Fruit fly (Drosophila melanogaster) whole organism, embryonic: Measurements from ENCODE around the gene ps.

ENCODE experiments used
- Adf1 ChIP-seq: fragments of 200-800 bp; sonication (Bioruptor generic); IDR thresholded peaks from 2 replicates; pipeline ENCODE4 v1.3.6; 2022; ENCODE audit warnings: missing biosample characterization, missing genetic modification characterization
- CG10147 ChIP-seq: fragments of 200-800 bp; sonication (Bioruptor generic); optimal IDR thresholded peaks from 2 replicates; lab custom pipeline; 2019; ENCODE audit warnings: missing biosample characterization, mild to moderate bottlenecking, missing genetic modification characterization, moderate library complexity
- CG10462 ChIP-seq: fragments of 200-800 bp; sonication (Bioruptor generic); optimal IDR thresholded peaks from 2 replicates; lab custom pipeline; 2016; ENCODE audit warnings: missing biosample characterization, missing genetic modification characterization
- CG10565 ChIP-seq: fragments of 200-800 bp; sonication (Bioruptor generic); optimal IDR thresholded peaks from 3 replicates; lab custom pipeline; 2016; ENCODE audit warnings: missing biosample characterization, mild to moderate bottlenecking, missing genetic modification characterization
- CG11093 ChIP-seq: fragments of 200-800 bp; sonication (Bioruptor generic); IDR thresholded peaks from 3 replicates; pipeline ENCODE4 v1.3.6; 2022; ENCODE audit warnings: missing biosample characterization, missing genetic modification characterization
- CG12236 ChIP-seq: fragments of 200-800 bp; sonication (Bioruptor generic); optimal IDR thresholded peaks from 2 replicates; lab custom pipeline; 2016; ENCODE audit warnings: missing biosample characterization, missing genetic modification characterization
- CG12744 ChIP-seq: fragments of 200-800 bp; sonication (Bioruptor generic); optimal IDR thresholded peaks from 2 replicates; lab custom pipeline; 2016; ENCODE audit warnings: missing biosample characterization, missing genetic modification characterization
- CG13894 ChIP-seq: fragments of 200-800 bp; sonication (Bioruptor generic); optimal IDR thresholded peaks from 3 replicates; lab custom pipeline; 2018; ENCODE audit warnings: missing biosample characterization, mild to moderate bottlenecking, missing genetic modification characterization, moderate library complexity
- CG14860 ChIP-seq: fragments of 200-800 bp; sonication (Bioruptor generic); IDR thresholded peaks from 3 replicates; pipeline ENCODE4 v1.3.6; 2022; ENCODE audit warnings: missing biosample characterization, missing genetic modification characterization; ENCODE audit not compliant: partially characterized antibody
- CG14965 ChIP-seq: fragments of 200-800 bp; sonication (Bioruptor generic); optimal IDR thresholded peaks from 2 replicates; lab custom pipeline; 2016; ENCODE audit warnings: missing biosample characterization, missing genetic modification characterization, borderline replicate concordance
- CG18599 ChIP-seq: fragments of 200-800 bp; sonication (Bioruptor generic); optimal IDR thresholded peaks from 3 replicates; lab custom pipeline; 2017; ENCODE audit warnings: missing biosample characterization, missing genetic modification characterization, mild to moderate bottlenecking, moderate library complexity, missing genetic modification reagents
- CG2202 ChIP-seq: fragments of 200-800 bp; sonication (Bioruptor generic); optimal IDR thresholded peaks from 2 replicates; lab custom pipeline; 2018; ENCODE audit warnings: missing biosample characterization, mild to moderate bottlenecking, missing genetic modification characterization
- CG31365 ChIP-seq: fragments of 200-800 bp; sonication (Bioruptor generic); optimal IDR thresholded peaks from 2 replicates; lab custom pipeline; 2018; ENCODE audit warnings: missing biosample characterization, mild to moderate bottlenecking, missing genetic modification characterization
- CG31441 ChIP-seq: fragments of 200-800 bp; sonication (Bioruptor generic); IDR thresholded peaks from 2 replicates; pipeline ENCODE4 v1.3.6; 2022; ENCODE audit warnings: missing biosample characterization, missing genetic modification characterization
- CG6765 ChIP-seq: fragments of 200-800 bp; sonication (Bioruptor generic); optimal IDR thresholded peaks from 3 replicates; lab custom pipeline; 2017; ENCODE audit warnings: missing biosample characterization, mild to moderate bottlenecking, missing genetic modification characterization
- CG7786 ChIP-seq: fragments of 200-800 bp; sonication (Bioruptor generic); optimal IDR thresholded peaks from 2 replicates; lab custom pipeline; 2016; ENCODE audit warnings: missing biosample characterization, missing genetic modification characterization
- CG9797 ChIP-seq: fragments of 200-800 bp; sonication (Bioruptor generic); optimal IDR thresholded peaks from 3 replicates; lab custom pipeline; 2018; ENCODE audit warnings: missing biosample characterization, mild to moderate bottlenecking, missing genetic modification characterization
- Elba2 ChIP-seq: fragments of 200-800 bp; sonication (Bioruptor generic); optimal IDR thresholded peaks from 3 replicates; lab custom pipeline; 2016; ENCODE audit warnings: missing biosample characterization, missing genetic modification characterization
- Ets65A ChIP-seq: fragments of 200-800 bp; sonication (Bioruptor generic); peaks from one replicate; lab custom pipeline; 2016; ENCODE audit warnings: missing biosample characterization, missing genetic modification characterization
- MBD-R2 ChIP-seq: fragments of 200-800 bp; sonication (Bioruptor generic); IDR thresholded peaks from 2 replicates; pipeline ENCODE4 v1.3.6; 2022; ENCODE audit warnings: missing biosample characterization, missing genetic modification characterization
- Nf-YA ChIP-seq: fragments of 200-800 bp; sonication (Bioruptor generic); IDR thresholded peaks from 2 replicates; pipeline ENCODE4 v1.3.6; 2022; ENCODE audit warnings: missing biosample characterization, missing genetic modification characterization
- Rx ChIP-seq: fragments of 200-800 bp; sonication (Bioruptor generic); IDR thresholded peaks from 2 replicates; pipeline ENCODE4 v1.3.6; 2022; ENCODE audit warnings: missing biosample characterization, missing genetic modification characterization
- Scr ChIP-seq: fragments of 200-800 bp; sonication (Bioruptor generic); IDR thresholded peaks from 2 replicates; pipeline ENCODE4 v1.3.6; 2022; ENCODE audit warnings: missing biosample characterization, missing genetic modification characterization; ENCODE audit not compliant: partially characterized antibody
- Sox100B ChIP-seq: fragments of 200-800 bp; sonication (Bioruptor generic); optimal IDR thresholded peaks from 3 replicates; lab custom pipeline; 2018; ENCODE audit warnings: missing biosample characterization, mild to moderate bottlenecking, missing genetic modification characterization
- Ssrp ChIP-seq: fragments of 200-800 bp; sonication (Bioruptor generic); optimal IDR thresholded peaks from 2 replicates; lab custom pipeline; 2018; ENCODE audit warnings: missing biosample characterization, mild to moderate bottlenecking, missing genetic modification characterization, moderate library complexity
- bbx ChIP-seq: fragments of 200-800 bp; sonication (Bioruptor generic); IDR thresholded peaks from 2 replicates; pipeline ENCODE4 v1.3.6; 2022; ENCODE audit warnings: missing biosample characterization, missing genetic modification characterization; ENCODE audit not compliant: partially characterized antibody
- bsh ChIP-seq, 2 experiments: fragments of 200-800 bp; sonication (Bioruptor generic); optimal IDR thresholded peaks; 2 replicates each; lab custom pipeline; 2017 to 2018; ENCODE audit warnings: mild to moderate bottlenecking in 2 of 2, missing biosample characterization in 2 of 2, missing genetic modification characterization in 2 of 2, moderate library complexity in 1 of 2
- ci ChIP-seq: fragments of 200-800 bp; sonication (Bioruptor generic); IDR thresholded peaks from 3 replicates; pipeline ENCODE4 v1.3.6; 2022; ENCODE audit warnings: missing biosample characterization, missing genetic modification characterization
- crol ChIP-seq: fragments of 200-800 bp; sonication (Bioruptor generic); IDR thresholded peaks from 2 replicates; pipeline ENCODE4 v1.3.6; 2022; ENCODE audit warnings: missing biosample characterization, missing genetic modification characterization
- eyg ChIP-seq: fragments of 200-800 bp; sonication (Bioruptor generic); optimal IDR thresholded peaks from 3 replicates; lab custom pipeline; 2016; ENCODE audit warnings: missing biosample characterization, missing genetic modification characterization
- gce ChIP-seq: fragments of 200-800 bp; sonication (Bioruptor generic); IDR thresholded peaks from 3 replicates; pipeline ENCODE4 v1.3.6; 2022; ENCODE audit warnings: missing biosample characterization, missing genetic modification characterization
- h ChIP-seq: fragments of >200 bp; optimal IDR thresholded peaks from 2 replicates; lab custom pipeline; 2017
- lilli ChIP-seq: fragments of 200-800 bp; sonication (Bioruptor generic); optimal IDR thresholded peaks from 3 replicates; lab custom pipeline; 2016; ENCODE audit warnings: missing biosample characterization, missing genetic modification characterization
- mam ChIP-seq: fragments of 200-800 bp; sonication (Bioruptor generic); optimal IDR thresholded peaks from 3 replicates; lab custom pipeline; 2016; ENCODE audit warnings: missing biosample characterization, missing genetic modification characterization
- pb ChIP-seq: fragments of 200-800 bp; sonication (Bioruptor generic); optimal IDR thresholded peaks from 3 replicates; lab custom pipeline; 2016; ENCODE audit warnings: missing biosample characterization, missing genetic modification characterization
- sens ChIP-seq: fragments of 200-800 bp; sonication (Bioruptor generic); peaks from one replicate; lab custom pipeline; 2016; ENCODE audit warnings: missing biosample characterization, missing genetic modification characterization
- seq ChIP-seq: fragments of 200-800 bp; sonication (Bioruptor generic); IDR thresholded peaks from 2 replicates; pipeline ENCODE4 v1.3.6; 2022; ENCODE audit warnings: missing biosample characterization, missing genetic modification characterization
- unc-4 ChIP-seq: fragments of 200-800 bp; sonication (Bioruptor generic); IDR thresholded peaks from 2 replicates; pipeline ENCODE4 v1.3.6; 2022; ENCODE audit warnings: missing biosample characterization, missing genetic modification characterization; ENCODE audit not compliant: partially characterized antibody
- z ChIP-seq: fragments of 200-800 bp; sonication (Bioruptor generic); IDR thresholded peaks from 3 replicates; pipeline ENCODE4 v1.3.6; 2022; ENCODE audit warnings: missing biosample characterization, missing genetic modification characterization

Gene ps

dm6 chr3R:9434543-9435407 lies 17.0 kb downstream of the ps start (continued):
- peak; percentile 83 for TF ChIP-seq Ssrp
- peak; percentile 72 for TF ChIP-seq CG12744 (GFP tag; lab: Kevin White, UChicago)
- peak; percentile 86 for TF ChIP-seq Sox100B
- no peak for TF ChIP-seq Scr (GFP tag; lab: Robert Waterston, UW)
- no peak for TF ChIP-seq CG14860
- no peak for TF ChIP-seq CG9797 (GFP tag; lab: Kevin White, UChicago)
- peak; percentile 65 for TF ChIP-seq CG10462 (GFP tag; lab: Kevin White, UChicago)
- TF ChIP-seq CG31365 (tag; lab: Kevin White, UChicago) = no peak
- peak; percentile 54; the same call in 1 of the 2 replicates for TF ChIP-seq MBD-R2 (GFP tag; lab: Robert Waterston, UW)
- peak; percentile 83 for TF ChIP-seq mam (GFP tag; lab: Kevin White, UChicago)
- peak; percentile 94 for TF ChIP-seq seq (GFP tag; lab: Robert Waterston, UW)
- peak; percentile 68 for TF ChIP-seq CG12236 (GFP tag; lab: Kevin White, UChicago)
- no peak for TF ChIP-seq bbx (GFP tag; lab: Robert Waterston, UW)
- peak; percentile 88 for TF ChIP-seq CG6765 (GFP tag; lab: Kevin White, UChicago)
- TF ChIP-seq CG10565 (GFP tag; lab: Kevin White, UChicago) = no peak
- TF ChIP-seq Elba2 = no peak
- no peak for TF ChIP-seq unc-4
- peak; percentile 82 for TF ChIP-seq CG10147 (GFP tag; lab: Kevin White, UChicago)
- TF ChIP-seq gce (GFP tag; lab: Robert Waterston, UW) = peak; percentile 85
- peak; percentile 69 for TF ChIP-seq CG13894
- TF ChIP-seq CG18599 (GFP tag; lab: Kevin White, UChicago) = peak; percentile 91
- peak; percentile 93 for TF ChIP-seq ci
- no peak for TF ChIP-seq CG14965 (GFP tag; lab: Kevin White, UChicago)
- peak; percentile 43 for TF ChIP-seq pb
- peak; percentile 42 for TF ChIP-seq CG2202
- peak; percentile 62 for TF ChIP-seq Rx (GFP tag; lab: Robert Waterston, UW)
- peak; percentile 60 for TF ChIP-seq Adf1 (GFP tag; lab: Robert Waterston, UW)
- peak; percentile 81 for TF ChIP-seq Nf-YA (GFP tag; lab: Robert Waterston, UW)
- peak; percentile 89 for TF ChIP-seq CG31441 (GFP tag; lab: Robert Waterston, UW)

dm6 chr3R:9435898-9436297 lies 18.2 kb downstream of the ps start:
- TF ChIP-seq bsh (GFP tag; optimal IDR thresholded peaks at IDR 0.05; lab: Kevin White, UChicago) (no peak), CG7786 (GFP tag; lab: Kevin White, UChicago) (no peak), CG11093 (GFP tag; lab: Robert Waterston, UW) (no peak), h (lab: Kevin White, UChicago) (no peak), crol (GFP tag; lab: Robert Waterston, UW) (no peak), sens (GFP tag; lab: Kevin White, UChicago) (peak; percentile 53), z (GFP tag; lab: Robert Waterston, UW) (no peak), Ets65A (GFP tag; lab: Kevin White, UChicago) (peak; percentile 78), eyg (GFP tag; lab: Kevin White, UChicago) (no peak), lilli (GFP tag; lab: Kevin White, UChicago) (no peak)
- TF ChIP-seq, all 482 proteins: peak for 2
